Worm (Caenorhabditis elegans): ENCODE results near the gene ZK1073.1.

The ZK1073.1 gene

DNA sequence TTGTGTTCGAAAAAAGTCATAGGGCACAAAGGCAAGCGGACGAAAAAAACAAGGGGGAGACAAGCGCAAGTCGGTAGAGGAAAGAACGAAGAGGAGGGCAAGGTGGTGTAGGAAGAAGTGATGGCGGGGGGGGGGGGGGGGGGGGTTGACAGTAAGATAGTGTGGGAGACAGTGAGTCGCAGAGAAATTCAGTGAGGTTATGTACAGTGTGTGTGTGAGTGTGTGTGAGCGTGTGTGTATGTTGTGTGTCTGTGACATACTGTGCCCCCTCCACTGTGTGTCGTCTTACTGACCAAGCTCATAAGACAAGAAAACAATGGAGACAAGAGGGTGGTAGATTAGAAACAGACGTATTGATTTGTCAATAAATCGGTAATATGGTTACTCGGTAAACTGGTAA is 21.5 kb upstream of the ZK1073.1 start (continued):
- TF ChIP-seq dsc-1 (tag; optimal IDR thresholded peaks at IDR 0.05) (no peak), lin-13 (GFP tag; optimal IDR thresholded peaks at IDR 0.05) (no peak), elt-2 (tag; optimal IDR thresholded peaks at IDR 0.05) (peak; percentile 47), sox-4 (tag; optimal IDR thresholded peaks at IDR 0.05) (no peak)

DNA sequence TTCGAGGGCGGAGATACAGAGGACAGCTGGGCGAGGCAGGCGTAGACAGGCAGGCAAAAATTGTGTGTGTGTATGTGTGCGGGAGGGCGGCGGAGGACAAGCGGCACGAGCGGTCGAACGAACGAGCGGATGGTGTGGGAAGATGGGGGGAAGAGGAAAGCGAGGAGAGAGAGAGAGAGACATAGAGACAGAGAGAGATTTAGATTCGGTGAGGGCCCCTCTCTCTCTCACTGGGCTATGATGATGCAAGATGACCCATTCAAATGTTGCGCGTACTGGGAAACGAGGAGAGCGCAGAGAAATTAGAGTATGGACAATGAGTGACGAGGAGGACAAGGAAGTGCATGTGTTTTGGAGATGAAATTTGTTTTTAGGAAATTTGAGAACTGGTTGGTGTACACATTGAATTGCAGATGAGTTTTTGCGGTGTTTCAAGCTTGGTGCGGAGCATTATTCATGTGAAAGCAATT is 19.1 kb upstream of the ZK1073.1 start:
- TF ChIP-seq ceh-8 (GFP tag; optimal IDR thresholded peaks at IDR 0.05) (peak; percentile 13), C34B4.2 (tag; optimal IDR thresholded peaks at IDR 0.05) (no peak), efl-3 (GFP tag; optimal IDR thresholded peaks at IDR 0.05) (no peak), ztf-11 (tag; optimal IDR thresholded peaks at IDR 0.05) (peak in 1 of 2 experiments; percentile 79), mdl-1 (tag; optimal IDR thresholded peaks at IDR 0.05) (peak in 1 of 2 experiments; percentile 41), vab-15 (tag; optimal IDR thresholded peaks at IDR 0.05) (no peak), elt-2 (tag; optimal IDR thresholded peaks at IDR 0.05) (no peak), nhr-19 (GFP tag; conservative IDR thresholded peaks at IDR 0.05) (peak; percentile 62), elt-3 (tag; optimal IDR thresholded peaks at IDR 0.05) (peak in 2 of 6 experiments; percentile 47 to 71), pag-3 (tag; optimal IDR thresholded peaks at IDR 0.05; ENCODE audit: borderline replicate concordance, insufficient read depth) (no peak), hlh-4 (tag; optimal IDR thresholded peaks at IDR 0.05) (no peak), ces-1 (GFP tag; optimal IDR thresholded peaks at IDR 0.05) (peak; percentile 52), nhr-71 (tag; optimal IDR thresholded peaks at IDR 0.05) (peak; percentile 90), zip-4 (GFP tag; optimal IDR thresholded peaks at IDR 0.05) (no peak), C04F5.9 (tag; optimal IDR thresholded peaks at IDR 0.05) (no peak), unc-30 (tag; optimal IDR thresholded peaks at IDR 0.05) (no peak), egl-27 (tag; optimal IDR thresholded peaks at IDR 0.05) (peak; percentile 51), unc-62 (GFP tag; optimal IDR thresholded peaks at IDR 0.05) (no peak), nhr-84 (tag; optimal IDR thresholded peaks at IDR 0.05) (no peak), rnt-1 (tag; optimal IDR thresholded peaks at IDR 0.05) (peak; percentile 65), ztf-4 (tag; optimal IDR thresholded peaks at IDR 0.05) (peak; percentile 89), nhr-47 (tag; optimal IDR thresholded peaks at IDR 0.05) (peak; percentile 84), sup-37 (GFP tag; optimal IDR thresholded peaks at IDR 0.05) (no peak), unc-86 (tag; optimal IDR thresholded peaks at IDR 0.05) (peak; percentile 85), C16A3.4 (tag; optimal IDR thresholded peaks at IDR 0.05) (peak; percentile 31), fkh-8 (tag; optimal IDR thresholded peaks at IDR 0.05) (peak; percentile 92), grh-1 (GFP tag; IDR thresholded peaks at IDR 0.05) (peak; percentile 58), alr-1 (tag; optimal IDR thresholded peaks at IDR 0.05; ENCODE audit: borderline replicate concordance) (no peak), isw-1 (GFP tag; IDR thresholded peaks at IDR 0.05) (peak; percentile 49), lin-39 (tag; optimal IDR thresholded peaks at IDR 0.05) (no peak), efl-1 (optimal IDR thresholded peaks at IDR 0.05) (peak; percentile 51 to 63), efl-1 (GFP tag; optimal IDR thresholded peaks at IDR 0.05 in 1 of 2) (peak in 1 of 2 experiments; percentile 71), unc-98 (GFP tag; IDR thresholded peaks at IDR 0.05) (no peak), nhr-77 (tag; optimal IDR thresholded peaks at IDR 0.05) (peak; percentile 19), aha-1 (tag; optimal IDR thresholded peaks at IDR 0.05) (no peak), sptf-1 (tag; optimal IDR thresholded peaks at IDR 0.05) (no peak), skn-1 (tag; optimal IDR thresholded peaks at IDR 0.05) (peak; percentile 84), lsy-2 (tag; optimal IDR thresholded peaks at IDR 0.05) (peak; percentile 63 to 75), mep-1 (tag; optimal IDR thresholded peaks at IDR 0.05) (peak; percentile 89), dsc-1 (tag; optimal IDR thresholded peaks at IDR 0.05) (peak; percentile 81), hpl-2 (GFP tag; optimal IDR thresholded peaks at IDR 0.05) (no peak), F16B12.6 (tag; optimal IDR thresholded peaks at IDR 0.05) (no peak), egl-13 (tag; optimal IDR thresholded peaks at IDR 0.05) (peak; percentile 74), fkh-10 (GFP tag; optimal IDR thresholded peaks at IDR 0.05) (peak; percentile 85), snu-23 (GFP tag; optimal IDR thresholded peaks at IDR 0.05) (peak; percentile 85), zag-1 (tag; optimal IDR thresholded peaks at IDR 0.05) (peak; percentile 84), lin-13 (GFP tag; optimal IDR thresholded peaks at IDR 0.05) (peak; percentile 66), aly-2 (tag; optimal IDR thresholded peaks at IDR 0.05) (no peak), snpc-4 (tag; optimal IDR thresholded peaks at IDR 0.05) (peak; percentile 80), sox-4 (tag; optimal IDR thresholded peaks at IDR 0.05) (peak; percentile 72)

Data from whole organism, L1 larva.